Fruit fly (Drosophila melanogaster) whole organism, pupa: ENCODE results near the gene hgo.

ENCODE experiments used
- CG10348 ChIP-seq: fragments of 200-800 bp; sonication (Bioruptor generic); IDR thresholded peaks from 2 replicates; pipeline ENCODE4 v1.3.6; 2022; ENCODE audit warnings: missing biosample characterization, missing genetic modification characterization
- CG12605 ChIP-seq: fragments of 200-800 bp; sonication (Bioruptor generic); IDR thresholded peaks from 2 replicates; pipeline ENCODE4 v1.3.6; 2022; ENCODE audit warnings: missing biosample characterization, missing genetic modification characterization
- CG13204 ChIP-seq: fragments of 200-800 bp; sonication (Bioruptor generic); optimal IDR thresholded peaks from 2 replicates; lab custom pipeline; 2018; ENCODE audit warnings: missing biosample characterization, mild to moderate bottlenecking, missing genetic modification characterization, moderate library complexity
- CG14655 ChIP-seq: fragments of 200-800 bp; sonication (Bioruptor generic); optimal IDR thresholded peaks from 3 replicates; lab custom pipeline; 2017; ENCODE audit warnings: mild to moderate bottlenecking, missing biosample characterization, missing genetic modification reagents, missing genetic modification characterization
- CG15710 ChIP-seq: fragments of 200-800 bp; sonication (Bioruptor generic); optimal IDR thresholded peaks from 2 replicates; lab custom pipeline; 2018; ENCODE audit warnings: missing biosample characterization, mild to moderate bottlenecking, missing genetic modification characterization, moderate library complexity
- CG17806 ChIP-seq: fragments of 200-800 bp; sonication (Bioruptor generic); optimal IDR thresholded peaks from 2 replicates; lab custom pipeline; 2018; ENCODE audit warnings: missing biosample characterization, mild to moderate bottlenecking, missing genetic modification characterization, moderate library complexity
- CG32121 ChIP-seq: fragments of 200-800 bp; sonication (Bioruptor generic); IDR thresholded peaks from 2 replicates; pipeline ENCODE4 v1.3.6; 2022; ENCODE audit warnings: missing biosample characterization, missing genetic modification characterization
- CG34367 ChIP-seq: fragments of 200-800 bp; sonication (Bioruptor generic); optimal IDR thresholded peaks from 2 replicates; lab custom pipeline; 2018; ENCODE audit warnings: missing biosample characterization, mild to moderate bottlenecking, missing genetic modification characterization
- CG4496 ChIP-seq: fragments of 200-800 bp; sonication (Bioruptor generic); IDR thresholded peaks from 3 replicates; pipeline ENCODE4 v1.3.6; 2022; ENCODE audit warnings: missing biosample characterization, missing genetic modification characterization
- CG8159 ChIP-seq: fragments of 200-800 bp; sonication (Bioruptor generic); optimal IDR thresholded peaks from 3 replicates; lab custom pipeline; 2018; ENCODE audit warnings: missing biosample characterization, mild to moderate bottlenecking, missing genetic modification characterization, moderate library complexity
- CG8301 ChIP-seq: fragments of 200-800 bp; sonication (Bioruptor generic); optimal IDR thresholded peaks from 2 replicates; lab custom pipeline; 2018; ENCODE audit warnings: missing biosample characterization, mild to moderate bottlenecking, missing genetic modification characterization
- CG9948 ChIP-seq: fragments of 200-800 bp; sonication (Bioruptor generic); optimal IDR thresholded peaks from 2 replicates; lab custom pipeline; 2018; ENCODE audit warnings: missing biosample characterization, mild to moderate bottlenecking, missing genetic modification characterization, moderate library complexity
- D1 ChIP-seq: fragments of 200-800 bp; sonication (Bioruptor generic); optimal IDR thresholded peaks from 2 replicates; lab custom pipeline; 2018; ENCODE audit warnings: missing biosample characterization, mild to moderate bottlenecking, missing genetic modification characterization, moderate library complexity
- EcR ChIP-seq: fragments of 200-800 bp; sonication (Bioruptor generic); optimal IDR thresholded peaks from 3 replicates; lab custom pipeline; 2019; ENCODE audit warnings: missing biosample characterization, missing genetic modification characterization, mild to moderate bottlenecking, moderate library complexity, missing genetic modification reagents
- Ets98B ChIP-seq: fragments of 200-800 bp; sonication (Bioruptor generic); IDR thresholded peaks from 2 replicates; pipeline ENCODE4 v1.3.6; 2022; ENCODE audit warnings: missing biosample characterization, missing genetic modification characterization
- Pif1A ChIP-seq: fragments of 200-800 bp; sonication (Bioruptor generic); optimal IDR thresholded peaks from 3 replicates; lab custom pipeline; 2016; ENCODE audit warnings: missing biosample characterization, missing genetic modification characterization
- Pif1B ChIP-seq: fragments of 200-800 bp; sonication (Bioruptor generic); optimal IDR thresholded peaks from 3 replicates; lab custom pipeline; 2016; ENCODE audit warnings: missing biosample characterization, missing genetic modification characterization
- Snoo ChIP-seq: fragments of 200-800 bp; sonication (Bioruptor generic); optimal IDR thresholded peaks from 3 replicates; lab custom pipeline; 2017; ENCODE audit warnings: missing biosample characterization, mild to moderate bottlenecking, missing genetic modification characterization, inconsistent platforms
- fd96Ca ChIP-seq: fragments of 200-800 bp; sonication (Bioruptor generic); IDR thresholded peaks from 3 replicates; pipeline ENCODE4 v1.3.6; 2022; ENCODE audit warnings: missing biosample characterization, missing genetic modification characterization
- gl ChIP-seq: fragments of 200-800 bp; sonication (Bioruptor generic); optimal IDR thresholded peaks from 2 replicates; lab custom pipeline; 2018; ENCODE audit warnings: missing biosample characterization, mild to moderate bottlenecking, missing genetic modification characterization
- rn ChIP-seq: fragments of 200-800 bp; sonication (Bioruptor generic); IDR thresholded peaks from 2 replicates; pipeline ENCODE4 v1.3.6; 2022; ENCODE audit warnings: missing biosample characterization, missing genetic modification characterization

hgo gene

DNA sequence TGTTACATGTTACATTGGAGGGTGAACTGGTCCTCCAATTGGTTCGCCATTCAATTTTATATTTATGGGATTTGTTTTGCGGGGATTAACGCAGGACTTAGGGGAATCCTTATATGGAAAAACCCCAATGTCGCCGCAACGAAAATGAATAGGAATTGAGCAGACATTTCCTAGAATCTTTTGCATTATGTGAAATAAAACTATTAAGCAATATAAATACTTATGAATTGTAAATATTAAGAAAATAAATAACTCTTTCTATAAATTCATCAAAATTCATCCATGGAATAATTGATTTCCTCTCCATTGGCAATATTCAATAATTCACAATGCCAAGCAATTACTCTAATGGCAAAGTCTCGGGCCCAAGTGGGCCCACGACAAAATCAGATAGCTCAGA, 22.5 kb upstream of the hgo start, which contains the start of gene Gr32a:
Gr32a (plus strand) TSS at position 301 of the 400 bp plus-strand sequence.
- TF ChIP-seq CG14655 (GFP tag; lab: Kevin White, UChicago) (no peak), gl (tag; lab: Kevin White, UChicago) (no peak), Ets98B (GFP tag; lab: Robert Waterston, UW) (no peak), Snoo (tag; lab: Kevin White, UChicago) (no peak), fd96Ca (GFP tag; lab: Robert Waterston, UW) (no peak), CG4496 (no peak), CG32121 (no peak), CG15710 (tag; lab: Kevin White, UChicago) (no peak), CG9948 (tag; lab: Kevin White, UChicago) (no peak), Pif1B (GFP tag; lab: Kevin White, UChicago) (no peak), EcR (GFP tag; lab: Kevin White, UChicago) (no peak), rn (GFP tag; lab: Robert Waterston, UW) (no peak), CG17806 (tag; lab: Kevin White, UChicago) (no peak), CG12605 (no peak), CG13204 (GFP tag; lab: Kevin White, UChicago) (no peak)
- TF ChIP-seq, all 21 proteins: peak for 0

DNA sequence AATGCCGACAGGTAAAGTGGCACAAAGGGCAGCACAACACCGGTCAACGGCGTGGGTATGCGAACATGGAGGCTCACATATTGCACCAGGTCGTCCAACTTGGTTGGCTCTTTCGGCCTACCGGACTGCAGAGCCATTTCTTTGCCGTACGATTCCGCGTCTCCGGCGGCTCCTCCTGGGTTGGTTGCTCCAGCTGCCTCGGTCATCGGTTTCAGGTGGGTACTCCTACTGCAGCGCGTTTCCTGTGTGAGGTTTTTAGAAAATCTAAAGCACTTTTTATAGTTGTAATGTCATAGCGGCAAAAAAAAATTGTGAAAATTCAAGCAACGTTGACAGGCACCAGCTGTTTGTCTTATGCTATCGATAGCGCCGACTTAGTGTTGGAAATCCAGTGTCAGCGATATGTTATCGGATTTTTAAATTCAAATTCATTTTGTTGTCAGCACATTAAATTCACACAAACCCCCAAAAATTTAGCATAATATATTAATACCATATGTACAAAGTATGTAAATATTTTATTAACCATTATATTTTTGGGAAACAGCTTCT, 16.2 kb upstream of the hgo start, which contains the start of gene CG6230:
CG6230 (minus strand) TSS at position 354 of the 552 bp plus-strand sequence.
- TF ChIP-seq CG10348 (no peak), CG4496 (no peak), gl (tag; lab: Kevin White, UChicago) (no peak), CG15710 (tag; lab: Kevin White, UChicago) (no peak), CG13204 (GFP tag; lab: Kevin White, UChicago) (no peak), CG12605 (no peak), CG17806 (tag; lab: Kevin White, UChicago) (no peak), CG8301 (tag; lab: Kevin White, UChicago) (no peak), Pif1A (GFP tag; lab: Kevin White, UChicago) (no peak), CG14655 (GFP tag; lab: Kevin White, UChicago) (no peak), fd96Ca (GFP tag; lab: Robert Waterston, UW) (no peak), Snoo (tag; lab: Kevin White, UChicago) (no peak), CG32121 (no peak), D1 (tag; lab: Kevin White, UChicago) (no peak), Ets98B (GFP tag; lab: Robert Waterston, UW) (no peak), EcR (GFP tag; lab: Kevin White, UChicago) (no peak), Pif1B (GFP tag; lab: Kevin White, UChicago) (no peak), rn (GFP tag; lab: Robert Waterston, UW) (no peak)

DNA sequence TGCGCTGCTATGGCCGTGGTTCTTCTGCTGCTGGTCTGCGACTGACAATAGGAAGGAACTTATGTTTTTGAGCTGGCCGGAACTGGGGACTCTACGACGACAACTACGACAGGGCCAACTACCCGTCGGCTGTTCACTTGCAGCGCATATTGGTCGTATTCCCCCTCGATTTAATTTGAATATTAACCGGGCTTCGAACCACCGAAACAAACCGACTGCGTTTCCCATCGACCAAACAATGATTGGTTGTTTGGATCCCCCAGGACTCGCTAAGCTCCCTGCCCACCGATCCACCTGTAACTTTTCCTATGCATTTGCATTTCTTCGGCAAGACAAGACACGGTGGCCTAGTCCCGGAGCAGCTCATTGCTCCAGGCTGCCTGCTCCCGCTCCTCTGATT, 14.6 kb upstream of the hgo start, which contains the start of gene Dnaaf4:
Dnaaf4 (minus strand) TSS at position 101 of the 400 bp plus-strand sequence.
- TF ChIP-seq CG32121, result no peak

DNA sequence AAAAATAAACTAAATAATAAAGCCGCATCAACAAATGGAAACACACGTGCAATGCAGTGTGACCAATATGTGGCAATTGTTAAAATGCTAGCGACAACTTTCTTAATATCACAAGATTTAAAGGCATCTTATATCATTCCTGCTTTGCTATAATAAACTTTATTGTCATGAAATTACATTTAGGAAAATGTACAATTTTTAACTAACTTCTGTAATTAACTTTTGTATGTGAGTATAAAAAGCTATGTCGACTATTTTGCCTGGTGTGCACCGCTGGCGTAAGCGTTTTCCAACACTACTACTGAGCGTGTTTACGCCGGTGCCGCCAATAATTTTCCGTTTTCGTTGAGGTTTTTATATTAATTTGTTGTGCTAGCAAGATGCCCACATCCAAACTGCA, 12.7 kb upstream of the hgo start, which contains the start of the genes Csl4 and Nup160:
Csl4 (minus strand) TSS at position 69 of the 400 bp plus-strand sequence.
Nup160 (plus strand) TSS at position 279 of the 400 bp plus-strand sequence.
- TF ChIP-seq rn (GFP tag; lab: Robert Waterston, UW) (0 out of 2 replicates have a peak, but pooled peaks have one; percentile 12), CG32121 (peak; percentile 70), EcR (GFP tag; lab: Kevin White, UChicago) (no peak), D1 (tag; lab: Kevin White, UChicago) (no peak), CG14655 (GFP tag; lab: Kevin White, UChicago) (no peak), CG12605 (no peak), CG4496 (peak; percentile 77), fd96Ca (GFP tag; lab: Robert Waterston, UW) (peak; percentile 72; the same call in 2 of the 3 replicates), CG13204 (GFP tag; lab: Kevin White, UChicago) (no peak), CG34367 (peak; percentile 44), CG15710 (tag; lab: Kevin White, UChicago) (peak; percentile 62), gl (tag; lab: Kevin White, UChicago) (no peak), CG17806 (tag; lab: Kevin White, UChicago) (no peak), CG8159 (no peak), CG8301 (tag; lab: Kevin White, UChicago) (no peak), CG9948 (tag; lab: Kevin White, UChicago) (peak; percentile 37), Ets98B (GFP tag; lab: Robert Waterston, UW) (peak; percentile 64; the same call in 1 of the 2 replicates), Snoo (tag; lab: Kevin White, UChicago) (peak; percentile 69), Pif1A (GFP tag; lab: Kevin White, UChicago) (no peak), CG10348 (no peak), Pif1B (GFP tag; lab: Kevin White, UChicago) (no peak)

DNA sequence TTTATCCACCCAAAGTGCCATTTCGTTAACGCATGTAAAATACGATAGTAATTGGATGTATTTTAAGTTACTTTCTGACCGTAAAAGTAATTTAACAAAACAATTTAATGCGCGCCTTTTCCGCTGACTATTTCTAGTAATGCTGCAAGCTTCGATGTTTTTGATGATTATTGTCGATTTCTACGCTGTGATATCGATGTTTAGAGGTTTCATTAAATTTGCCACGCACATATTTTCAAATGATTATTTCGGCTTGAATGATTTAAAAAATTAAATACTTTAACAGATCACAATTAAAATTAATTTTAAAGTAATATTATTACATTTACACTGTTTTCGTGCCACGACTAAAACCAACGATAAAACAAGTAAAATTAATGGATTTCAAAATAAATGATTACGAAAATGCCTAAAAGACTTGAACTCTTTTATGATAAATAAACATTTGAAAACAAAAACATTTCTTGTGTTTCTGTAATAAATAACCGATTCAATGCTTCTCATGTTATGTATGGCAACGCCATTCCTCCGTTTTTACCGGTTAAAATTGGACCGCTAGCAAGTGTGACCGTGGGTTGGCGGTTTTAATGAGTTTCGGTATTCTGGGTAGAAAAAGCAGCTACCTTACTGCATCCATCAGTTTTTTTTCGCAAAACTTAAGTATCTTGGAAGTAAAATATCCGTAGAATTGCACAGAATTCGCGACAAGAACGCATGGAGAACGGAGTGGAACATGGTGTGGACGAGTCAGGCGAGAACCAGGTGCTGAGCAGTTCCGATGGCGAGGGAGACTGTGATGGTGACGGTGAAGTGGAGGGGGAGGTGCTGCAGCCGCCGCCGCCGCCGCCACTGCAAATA, 5.8 kb upstream of the hgo start, which contains the start of the genes RfC38 and CG4751:
RfC38 (minus strand) TSS at position 495 of the 858 bp plus-strand sequence.
CG4751 (plus strand) TSS at position 587 of the 858 bp plus-strand sequence.
- TF ChIP-seq Snoo (tag; lab: Kevin White, UChicago) (no peak), rn (GFP tag; lab: Robert Waterston, UW) (no peak)
